Worm (Caenorhabditis elegans): ENCODE measurements around the gene ins-1.

- TF ChIP-seq lir-1 (GFP tag; conservative IDR thresholded peaks at IDR 0.05) (no peak), madf-8 (GFP tag; conservative IDR thresholded peaks at IDR 0.05) (no peak), unc-62 (GFP tag; optimal IDR thresholded peaks at IDR 0.05) (no peak), hlh-26 (GFP tag; conservative IDR thresholded peaks at IDR 0.05) (no peak), gei-17 (GFP tag; optimal IDR thresholded peaks at IDR 0.05) (no peak), efl-1 (GFP tag; optimal IDR thresholded peaks at IDR 0.05) (no peak), snpc-4 (GFP tag; optimal IDR thresholded peaks at IDR 0.05) (no peak), snpc-4 (tag; optimal IDR thresholded peaks at IDR 0.05) (no peak), nfya-1 (tag; optimal IDR thresholded peaks at IDR 0.05; ENCODE audit: borderline replicate concordance, insufficient read depth) (no peak), F22D6.2 (tag; optimal IDR thresholded peaks at IDR 0.05) (no peak)
Measured at ce11 chrIV:10457137-10457536, 20.6 kb downstream of the ins-1 start, which contains the start of gene srb-17.
